Worm (Caenorhabditis elegans): Measurements from ENCODE around the gene M03A1.3.

- TF ChIP-seq cog-1 (tag; optimal IDR thresholded peaks at IDR 0.05): no peak
- TF ChIP-seq T22C8.4 (GFP tag; IDR thresholded peaks at IDR 0.05): no peak
- no peak for TF ChIP-seq tab-1 (GFP tag; IDR thresholded peaks at IDR 0.05)
- TF ChIP-seq med-1 (GFP tag; optimal IDR thresholded peaks at IDR 0.05; ENCODE audit: insufficient read depth): no peak
- TF ChIP-seq ref-1 (GFP tag; conservative IDR thresholded peaks at IDR 0.05): no peak
Measured at ce11 chrII:4510684-4511083, 46.9 kb upstream of the M03A1.3 start.

Measured in whole organism, midembryonic.